1 fruit fly cellular context compared by ENCODE assay signal in genomic region chr2L:12467673-12468072, dm6.
TF ChIP-seq lines count a peak whose summit lies in the region.

No protein-coding gene starts in this region.

TF ChIP-seq in whole organism, embryonic, 481 proteins besides CTCF, POLR2A, EP300 and RAD21 (continued from another document):
- no peak for TF ChIP-seq dimm (GFP tag; IDR thresholded peaks at IDR 0.05; lab: Robert Waterston, UW)
- peak; percentile 85 for TF ChIP-seq lab (GFP tag; optimal IDR thresholded peaks at IDR 0.05; lab: Kevin White, UChicago)
- TF ChIP-seq phol (tag; optimal IDR thresholded peaks at IDR 0.05; lab: Kevin White, UChicago) = no peak
- no peak for TF ChIP-seq CG3726 (GFP tag; IDR thresholded peaks at IDR 0.05; lab: Robert Waterston, UW)
- TF ChIP-seq amos (GFP tag; IDR thresholded peaks at IDR 0.05; lab: Robert Waterston, UW; ENCODE audit: partially characterized antibody) = no peak
- no peak for TF ChIP-seq psq (GFP tag; optimal IDR thresholded peaks at IDR 0.05; lab: Kevin White, UChicago)
- TF ChIP-seq CG11560 (tag; IDR thresholded peaks at IDR 0.05; lab: Robert Waterston, UW) = no peak
- no peak for TF ChIP-seq hth (optimal IDR thresholded peaks at IDR 0.05; lab: Kevin White, UChicago)
- peak; percentile 22 for TF ChIP-seq CG12104 (GFP tag; optimal IDR thresholded peaks at IDR 0.05; lab: Kevin White, UChicago)
- peak; percentile 31 for TF ChIP-seq scrt (GFP tag; optimal IDR thresholded peaks at IDR 0.05; lab: Kevin White, UChicago)
- TF ChIP-seq her (GFP tag; optimal IDR thresholded peaks at IDR 0.05; lab: Kevin White, UChicago) = peak; percentile 74
- peak; percentile 68 for TF ChIP-seq mirr (GFP tag; optimal IDR thresholded peaks at IDR 0.05; lab: Kevin White, UChicago)
- TF ChIP-seq mam (GFP tag; optimal IDR thresholded peaks at IDR 0.05; lab: Kevin White, UChicago) = peak; percentile 71
- TF ChIP-seq CG3281 (GFP tag; optimal IDR thresholded peaks at IDR 0.05; lab: Kevin White, UChicago) = peak; percentile 68
- peak; percentile 91 for TF ChIP-seq Med (GFP tag; lab: Kevin White, UChicago)
- peak; percentile 50 for TF ChIP-seq CoRest (tag; optimal IDR thresholded peaks at IDR 0.05; lab: Kevin White, UChicago)
- TF ChIP-seq Max (GFP tag; optimal IDR thresholded peaks at IDR 0.05; lab: Kevin White, UChicago) = no peak
- peak; percentile 68 for TF ChIP-seq Dek (tag; optimal IDR thresholded peaks at IDR 0.05; lab: Kevin White, UChicago)
- no peak for TF ChIP-seq trh (GFP tag; optimal IDR thresholded peaks at IDR 0.05; lab: Kevin White, UChicago)
- peak; percentile 56 for TF ChIP-seq fd3F (GFP tag; optimal IDR thresholded peaks at IDR 0.05; lab: Kevin White, UChicago)
- TF ChIP-seq Ptx1 (GFP tag; IDR thresholded peaks at IDR 0.05; lab: Robert Waterston, UW) = peak; percentile 27
- TF ChIP-seq Dref (GFP tag; IDR thresholded peaks at IDR 0.05; lab: Robert Waterston, UW) = no peak
- TF ChIP-seq ap (GFP tag; IDR thresholded peaks at IDR 0.05; lab: Robert Waterston, UW) = no peak
- TF ChIP-seq Deaf1 (tag; optimal IDR thresholded peaks at IDR 0.05; lab: Kevin White, UChicago) = peak; percentile 17
- TF ChIP-seq CG12659 (GFP tag; optimal IDR thresholded peaks at IDR 0.05; lab: Kevin White, UChicago) = peak; percentile 51
- TF ChIP-seq z (GFP tag; IDR thresholded peaks at IDR 0.05; lab: Robert Waterston, UW) = no peak
- peak; percentile 82 for TF ChIP-seq CG11456 (GFP tag; IDR thresholded peaks at IDR 0.05; lab: Robert Waterston, UW)
- no peak for TF ChIP-seq CG30431 (GFP tag; optimal IDR thresholded peaks at IDR 0.05; lab: Kevin White, UChicago)
- TF ChIP-seq onecut (GFP tag; IDR thresholded peaks at IDR 0.05; lab: Robert Waterston, UW) = no peak
- peak; percentile 26; the same call in 1 of the 2 replicates for TF ChIP-seq ham (GFP tag; IDR thresholded peaks at IDR 0.05; lab: Robert Waterston, UW)
- no peak for TF ChIP-seq nom (GFP tag; optimal IDR thresholded peaks at IDR 0.05; lab: Kevin White, UChicago)
- no peak for TF ChIP-seq br (optimal IDR thresholded peaks at IDR 0.05; lab: Kevin White, UChicago)
- TF ChIP-seq vvl (GFP tag; IDR thresholded peaks at IDR 0.05; lab: Robert Waterston, UW) = peak; percentile 68
- TF ChIP-seq CG17612 (GFP tag; IDR thresholded peaks at IDR 0.05; lab: Robert Waterston, UW) = no peak
- TF ChIP-seq crc (GFP tag; optimal IDR thresholded peaks at IDR 0.05; lab: Kevin White, UChicago) = peak; percentile 16
- peak; percentile 41 for TF ChIP-seq Hand (GFP tag; optimal IDR thresholded peaks at IDR 0.05; lab: Kevin White, UChicago)
- peak; percentile 43 for TF ChIP-seq Dip3 (GFP tag; optimal IDR thresholded peaks at IDR 0.05; lab: Kevin White, UChicago)
- TF ChIP-seq CG17568 (GFP tag; optimal IDR thresholded peaks at IDR 0.05; lab: Kevin White, UChicago) = no peak
- TF ChIP-seq dysf (GFP tag; IDR thresholded peaks at IDR 0.05; lab: Robert Waterston, UW) = peak; percentile 70; the same call in 2 of the 3 replicates
- TF ChIP-seq H2.0 (GFP tag; IDR thresholded peaks at IDR 0.05; lab: Robert Waterston, UW) = peak; percentile 34; the same call in 1 of the 2 replicates
- peak; percentile 38 to 39 for TF ChIP-seq Pdp1 (GFP tag; optimal IDR thresholded peaks at IDR 0.05; lab: Kevin White, UChicago)
- no peak for TF ChIP-seq Doc3 (GFP tag; IDR thresholded peaks at IDR 0.05; lab: Robert Waterston, UW; ENCODE audit: partially characterized antibody)
- TF ChIP-seq CG8281 (tag; optimal IDR thresholded peaks at IDR 0.05; lab: Kevin White, UChicago) = peak; percentile 16
- TF ChIP-seq CG2889 (GFP tag; IDR thresholded peaks at IDR 0.05; lab: Robert Waterston, UW) = peak; percentile 16; the same call in 1 of the 3 replicates
- TF ChIP-seq row (GFP tag; IDR thresholded peaks at IDR 0.05; lab: Robert Waterston, UW) = peak; percentile 77
- no peak for TF ChIP-seq CG9215 (GFP tag; IDR thresholded peaks at IDR 0.05; lab: Robert Waterston, UW)
- peak; percentile 14 for TF ChIP-seq pb (GFP tag; optimal IDR thresholded peaks at IDR 0.05; lab: Kevin White, UChicago)
- TF ChIP-seq ara (GFP tag; IDR thresholded peaks at IDR 0.05; lab: Robert Waterston, UW) = no peak
- TF ChIP-seq CG4820 (GFP tag; optimal IDR thresholded peaks at IDR 0.05; lab: Kevin White, UChicago) = no peak
- no peak for TF ChIP-seq pan (optimal IDR thresholded peaks at IDR 0.05; lab: Kevin White, UChicago)
- no peak for TF ChIP-seq pan (GFP tag; optimal IDR thresholded peaks at IDR 0.05 in 1 of 2, IDR thresholded peaks at IDR 0.05 in 1 of 2)
- no peak for TF ChIP-seq CG9797 (GFP tag; optimal IDR thresholded peaks at IDR 0.05; lab: Kevin White, UChicago)
- TF ChIP-seq CG3995 (GFP tag; optimal IDR thresholded peaks at IDR 0.05; lab: Kevin White, UChicago) = peak; percentile 19
- TF ChIP-seq NC2α (GFP tag; optimal IDR thresholded peaks at IDR 0.05; lab: Kevin White, UChicago) = no peak
- no peak for TF ChIP-seq Camta (GFP tag; optimal IDR thresholded peaks at IDR 0.05; lab: Kevin White, UChicago)
- peak; percentile 3 for TF ChIP-seq CG33213 (GFP tag; optimal IDR thresholded peaks at IDR 0.05; lab: Kevin White, UChicago)
- no peak for TF ChIP-seq CG6813 (GFP tag; optimal IDR thresholded peaks at IDR 0.05; lab: Kevin White, UChicago)
- TF ChIP-seq fu2 (GFP tag; optimal IDR thresholded peaks at IDR 0.05; lab: Kevin White, UChicago) = peak; percentile 56
- no peak for TF ChIP-seq CG6272 (GFP tag; IDR thresholded peaks at IDR 0.05; lab: Robert Waterston, UW)
- peak; percentile 60 for TF ChIP-seq bcd (GFP tag; optimal IDR thresholded peaks at IDR 0.05; lab: Kevin White, UChicago)
- TF ChIP-seq Dad (GFP tag; optimal IDR thresholded peaks at IDR 0.05; lab: Kevin White, UChicago) = peak; percentile 16
- TF ChIP-seq dm (GFP tag; optimal IDR thresholded peaks at IDR 0.05; lab: Kevin White, UChicago) = peak; percentile 1
- TF ChIP-seq CG4854 (GFP tag; optimal IDR thresholded peaks at IDR 0.05; lab: Kevin White, UChicago) = peak; percentile 38
- peak; percentile 50 for TF ChIP-seq CG13424 (tag; optimal IDR thresholded peaks at IDR 0.05; lab: Kevin White, UChicago)
- no peak for TF ChIP-seq CG34422 (GFP tag; IDR thresholded peaks at IDR 0.05; lab: Robert Waterston, UW)
- no peak for TF ChIP-seq Stat92E (GFP tag; optimal IDR thresholded peaks at IDR 0.05; lab: Kevin White, UChicago)
- TF ChIP-seq gt (GFP tag; IDR thresholded peaks at IDR 0.05; lab: Robert Waterston, UW) = no peak
- no peak for TF ChIP-seq lola (GFP tag; optimal IDR thresholded peaks at IDR 0.05; lab: Kevin White, UChicago)
- no peak for TF ChIP-seq usp (GFP tag; optimal IDR thresholded peaks at IDR 0.05; lab: Kevin White, UChicago)
- peak; percentile 80 for TF ChIP-seq CG13624 (GFP tag; optimal IDR thresholded peaks at IDR 0.05; lab: Kevin White, UChicago)
- peak; percentile 49 for TF ChIP-seq sqz (GFP tag; optimal IDR thresholded peaks at IDR 0.05; lab: Kevin White, UChicago)
- no peak for TF ChIP-seq Nf-YA (GFP tag; IDR thresholded peaks at IDR 0.05; lab: Robert Waterston, UW)
